Worm (Caenorhabditis elegans) whole organism, late embryonic: Measurements from ENCODE around the gene F53F8.6.

ENCODE experiments used
- C08G9.2 ChIP-seq: sonication (generic microtip); optimal IDR thresholded peaks from 2 replicates; lab custom pipeline; 2016; ENCODE audit warnings: mild to moderate bottlenecking, missing genetic modification characterization, moderate library complexity, missing compliant biosample characterization
- C38D4.7 ChIP-seq: fragments of 200-800 bp; sonication (Bioruptor generic); optimal IDR thresholded peaks from 2 replicates; lab custom pipeline; 2018; ENCODE audit warnings: mild to moderate bottlenecking, missing genetic modification characterization, moderate library complexity, missing compliant biosample characterization
- K09A11.1 ChIP-seq: sonication (generic microtip); optimal IDR thresholded peaks from 2 replicates; lab custom pipeline; 2017; ENCODE audit warnings: antibody characterized with exemption, mild to moderate bottlenecking, missing genetic modification characterization, missing compliant biosample characterization; ENCODE audit not compliant: insufficient read depth
- ahr-1 ChIP-seq: sonication (generic microtip); optimal IDR thresholded peaks from 2 replicates; lab custom pipeline; 2016; ENCODE audit warnings: missing genetic modification characterization, missing compliant biosample characterization
- ama-1 ChIP-seq: fragments of 150-350 bp; optimal IDR thresholded peaks from 2 replicates; lab custom pipeline; 2014
- ceh-2 ChIP-seq: sonication (generic microtip); optimal IDR thresholded peaks from 2 replicates; lab custom pipeline; 2016; ENCODE audit warnings: missing genotype, missing genetic modification characterization, missing compliant biosample characterization
- ceh-22 ChIP-seq: sonication (generic microtip); optimal IDR thresholded peaks from 2 replicates; lab custom pipeline; 2017; ENCODE audit warnings: missing biosample characterization, missing genetic modification characterization
- ceh-24 ChIP-seq: sonication (generic microtip); optimal IDR thresholded peaks from 2 replicates; lab custom pipeline; 2016; ENCODE audit warnings: mild to moderate bottlenecking, missing genetic modification characterization, missing compliant biosample characterization
- ceh-30 ChIP-seq: fragments of 150-350 bp; optimal IDR thresholded peaks from 2 replicates; lab custom pipeline; 2014; ENCODE audit warnings: missing biosample characterization, missing genetic modification characterization
- ceh-31 ChIP-seq: sonication (generic microtip); optimal IDR thresholded peaks from 2 replicates; lab custom pipeline; 2016; ENCODE audit warnings: missing genetic modification characterization, missing compliant biosample characterization
- ceh-34 ChIP-seq: sonication (generic microtip); optimal IDR thresholded peaks from 2 replicates; lab custom pipeline; 2016; ENCODE audit warnings: mild to moderate bottlenecking, missing genetic modification characterization, missing compliant biosample characterization
- ceh-45 ChIP-seq: fragments of 200-800 bp; sonication (Bioruptor generic); IDR thresholded peaks from 2 replicates; pipeline ENCODE4 v1.3.6; 2022; ENCODE audit warnings: missing genetic modification reagents, missing genetic modification characterization, missing compliant biosample characterization
- ceh-48 ChIP-seq: sonication (generic microtip); optimal IDR thresholded peaks from 2 replicates; lab custom pipeline; 2016; ENCODE audit warnings: missing genetic modification characterization, inconsistent platforms, missing compliant biosample characterization
- ceh-6 ChIP-seq: fragments of 200-800 bp; sonication (Bioruptor generic); optimal IDR thresholded peaks from 2 replicates; lab custom pipeline; 2018; ENCODE audit warnings: mild to moderate bottlenecking, missing genetic modification characterization, missing compliant biosample characterization
- ceh-9 ChIP-seq: sonication (generic microtip); optimal IDR thresholded peaks from 2 replicates; lab custom pipeline; 2016; ENCODE audit warnings: mild to moderate bottlenecking, missing genetic modification characterization, inconsistent platforms, missing compliant biosample characterization
- che-1 ChIP-seq: sonication (generic microtip); optimal IDR thresholded peaks from 2 replicates; lab custom pipeline; 2016; ENCODE audit warnings: mild to moderate bottlenecking, missing genetic modification characterization, missing compliant biosample characterization
- dmd-4 ChIP-seq: sonication (generic microtip); optimal IDR thresholded peaks from 2 replicates; lab custom pipeline; 2016; ENCODE audit warnings: borderline replicate concordance, missing genetic modification characterization, missing compliant biosample characterization
- dve-1 ChIP-seq: sonication (generic microtip); optimal IDR thresholded peaks from 2 replicates; lab custom pipeline; 2017; ENCODE audit warnings: antibody characterized with exemption, mild to moderate bottlenecking, missing genetic modification characterization, missing compliant biosample characterization
- elt-2 ChIP-seq: sonication (generic microtip); optimal IDR thresholded peaks from 2 replicates; lab custom pipeline; 2016; ENCODE audit warnings: missing genetic modification reagents, missing genetic modification characterization, missing compliant biosample characterization
- elt-4 ChIP-seq: sonication (generic microtip); optimal IDR thresholded peaks from 2 replicates; lab custom pipeline; 2016; ENCODE audit warnings: missing genetic modification characterization, missing compliant biosample characterization
- ets-4 ChIP-seq: sonication (generic microtip); optimal IDR thresholded peaks from 2 replicates; lab custom pipeline; 2016; ENCODE audit warnings: missing genetic modification characterization, missing compliant biosample characterization
- eyg-1 ChIP-seq: sonication (generic microtip); optimal IDR thresholded peaks from 2 replicates; lab custom pipeline; 2016; ENCODE audit warnings: missing genotype, missing genetic modification characterization, missing compliant biosample characterization
- fax-1 ChIP-seq: sonication (generic microtip); optimal IDR thresholded peaks from 2 replicates; lab custom pipeline; 2016; ENCODE audit warnings: missing genotype, missing genetic modification characterization, missing compliant biosample characterization
- fkh-10 ChIP-seq: fragments of 150-350 bp; optimal IDR thresholded peaks from 2 replicates; lab custom pipeline; 2014; ENCODE audit warnings: missing biosample characterization, missing genetic modification reagents, missing genetic modification characterization
- gmeb-2 ChIP-seq: sonication (generic microtip); optimal IDR thresholded peaks from 2 replicates; lab custom pipeline; 2016; ENCODE audit warnings: missing genetic modification characterization, inconsistent platforms, missing compliant biosample characterization
- hlh-30 ChIP-seq: sonication (generic microtip); optimal IDR thresholded peaks from 2 replicates; lab custom pipeline; 2017; ENCODE audit warnings: antibody characterized with exemption, missing genetic modification characterization, missing compliant biosample characterization; ENCODE audit not compliant: insufficient read depth
- hlh-6 ChIP-seq: sonication (generic microtip); optimal IDR thresholded peaks from 2 replicates; lab custom pipeline; 2016; ENCODE audit warnings: missing genotype, missing genetic modification characterization, missing compliant biosample characterization
- lim-6 ChIP-seq: sonication (generic microtip); optimal IDR thresholded peaks from 2 replicates; lab custom pipeline; 2016; ENCODE audit warnings: missing genetic modification characterization, missing compliant biosample characterization
- lin-11 ChIP-seq: fragments of 200-800 bp; sonication (Bioruptor generic); optimal IDR thresholded peaks from 2 replicates; lab custom pipeline; 2018; ENCODE audit warnings: mild to moderate bottlenecking, missing genetic modification characterization, missing compliant biosample characterization
- madf-2 ChIP-seq: sonication (generic microtip); optimal IDR thresholded peaks from 2 replicates; lab custom pipeline; 2017; ENCODE audit warnings: missing genetic modification characterization, missing compliant biosample characterization
- mec-3 ChIP-seq: sonication (generic microtip); optimal IDR thresholded peaks from 2 replicates; lab custom pipeline; 2016; ENCODE audit warnings: borderline replicate concordance, missing genetic modification characterization, missing compliant biosample characterization
- nfya-1 ChIP-seq: sonication (generic microtip); optimal IDR thresholded peaks from 2 replicates; lab custom pipeline; 2017; ENCODE audit warnings: missing genetic modification characterization, mild to moderate bottlenecking, missing compliant biosample characterization, antibody characterized with exemption, moderate library complexity
- nhr-11 ChIP-seq: fragments of 150-350 bp; optimal IDR thresholded peaks from 2 replicates; lab custom pipeline; 2014; ENCODE audit warnings: missing biosample characterization, missing genetic modification characterization
- npax-4 ChIP-seq: sonication (generic microtip); optimal IDR thresholded peaks from 2 replicates; lab custom pipeline; 2016; ENCODE audit warnings: missing genetic modification characterization, missing compliant biosample characterization
- pax-1 ChIP-seq: fragments of 150-350 bp; optimal IDR thresholded peaks from 2 replicates; lab custom pipeline; 2014; ENCODE audit warnings: missing biosample characterization, missing genetic modification characterization
- pha-2 ChIP-seq: sonication (generic microtip); optimal IDR thresholded peaks from 2 replicates; lab custom pipeline; 2017; ENCODE audit warnings: mild to moderate bottlenecking, missing genetic modification characterization, missing compliant biosample characterization
- pha-4 ChIP-seq: fragments of 150-350 bp; optimal IDR thresholded peaks from 2 replicates; lab custom pipeline; 2018; ENCODE audit warnings: missing biosample characterization, missing genetic modification reagents, missing genetic modification characterization
- pqm-1 ChIP-seq: sonication (generic microtip); optimal IDR thresholded peaks from 2 replicates; lab custom pipeline; 2016; ENCODE audit warnings: missing genetic modification characterization, missing compliant biosample characterization
- rnt-1 ChIP-seq: sonication (generic microtip); optimal IDR thresholded peaks from 2 replicates; lab custom pipeline; 2016; ENCODE audit warnings: missing genetic modification characterization, missing compliant biosample characterization
- sdc-2 ChIP-seq: sonication (generic microtip); optimal IDR thresholded peaks from 2 replicates; lab custom pipeline; 2016; ENCODE audit warnings: missing genotype, missing genetic modification characterization, missing compliant biosample characterization
- sox-4 ChIP-seq: sonication (generic microtip); optimal IDR thresholded peaks from 2 replicates; lab custom pipeline; 2017; ENCODE audit warnings: mild to moderate bottlenecking, missing genetic modification characterization, inconsistent platforms, missing compliant biosample characterization
- ttx-3 ChIP-seq: sonication (generic microtip); optimal IDR thresholded peaks from 2 replicates; lab custom pipeline; 2016; ENCODE audit warnings: missing genetic modification reagents, missing genetic modification characterization, missing compliant biosample characterization
- unc-42 ChIP-seq: sonication (generic microtip); optimal IDR thresholded peaks from 2 replicates; lab custom pipeline; 2016; ENCODE audit warnings: missing genotype, missing genetic modification characterization, missing compliant biosample characterization
- zip-5 ChIP-seq: sonication (generic microtip); optimal IDR thresholded peaks from 2 replicates; lab custom pipeline; 2016; ENCODE audit warnings: missing genetic modification characterization, missing compliant biosample characterization

The F53F8.6 gene

DNA sequence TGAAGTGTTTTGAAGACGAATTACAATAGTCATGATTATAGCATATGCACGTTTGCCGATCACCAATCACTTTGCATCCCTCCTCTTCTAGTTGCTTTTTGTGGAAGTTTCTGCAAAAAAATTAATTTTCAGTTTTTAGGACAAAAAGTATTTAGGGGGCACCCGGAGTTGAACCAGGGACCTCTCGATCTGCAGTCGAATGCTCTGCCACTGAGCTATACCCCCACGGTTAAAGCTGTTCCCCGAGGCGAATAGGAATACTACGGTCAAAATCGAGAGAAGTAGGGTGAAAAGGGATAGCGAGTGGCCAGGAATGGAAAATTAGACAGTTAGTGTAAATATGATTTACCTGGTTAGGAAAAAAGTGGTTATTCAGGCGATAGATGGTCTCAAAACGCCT lies 10.1 kb upstream of the F53F8.6 start (continued):
- TF ChIP-seq fkh-10 (GFP tag; lab: Kevin White, UChicago) (no peak), eyg-1 (tag; lab: Kevin White, UChicago) (no peak), mec-3 (tag; lab: Kevin White, UChicago) (peak; percentile 39), ceh-34 (tag; lab: Kevin White, UChicago) (peak; percentile 14), zip-5 (tag; lab: Kevin White, UChicago) (peak; percentile 3), dve-1 (tag; lab: Kevin White, UChicago) (peak; percentile 29), elt-2 (peak; percentile 65), unc-42 (tag; lab: Kevin White, UChicago) (no peak), ceh-30 (tag; lab: Kevin White, UChicago) (no peak), ceh-22 (tag; lab: Kevin White, UChicago) (no peak), C08G9.2 (tag; lab: Kevin White, UChicago) (peak; percentile 28), ceh-48 (tag; lab: Kevin White, UChicago) (peak; percentile 15), nfya-1 (no peak), ttx-3 (tag; lab: Kevin White, UChicago) (no peak), che-1 (tag; lab: Kevin White, UChicago) (peak; percentile 65), rnt-1 (tag; lab: Kevin White, UChicago) (no peak), ceh-31 (tag; lab: Kevin White, UChicago) (peak; percentile 15), K09A11.1 (tag; lab: Kevin White, UChicago) (peak; percentile 3), ceh-45 (GFP tag; lab: Robert Waterston, UW) (0 out of 2 replicates have a peak, but pooled peaks have one; percentile 46), C38D4.7 (GFP tag; lab: Kevin White, UChicago) (peak; percentile 58), ceh-6 (GFP tag; lab: Kevin White, UChicago) (peak; percentile 64), ceh-2 (tag; lab: Kevin White, UChicago) (peak; percentile 18), hlh-6 (peak; percentile 62)

DNA sequence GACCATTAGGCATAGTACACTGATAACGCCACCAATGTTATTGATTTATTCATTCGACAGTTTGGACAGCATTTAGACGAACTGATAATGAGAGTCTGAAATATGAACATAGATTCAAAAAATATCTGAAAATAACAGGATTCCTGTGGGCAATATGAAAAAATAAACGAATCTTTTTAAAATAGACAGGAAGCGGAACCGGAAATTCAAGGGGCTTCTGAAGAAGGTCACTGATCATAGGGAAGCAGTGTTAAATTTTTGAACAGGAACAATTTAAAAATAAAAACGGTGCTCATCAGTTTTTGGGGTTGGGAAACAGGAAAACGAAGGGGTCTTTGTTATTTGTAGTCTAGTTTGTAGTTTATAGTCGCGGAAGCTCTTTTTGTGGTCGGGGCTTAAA lies 5.8 kb upstream of the F53F8.6 start, which contains the start of gene F53F8.7:
F53F8.7 (minus strand) TSS at position 101 of the 400 bp plus-strand sequence.
- no peak for TF ChIP-seq ceh-9 (tag; lab: Kevin White, UChicago)
- no peak for TF ChIP-seq pha-2 (tag; lab: Kevin White, UChicago)
- TF ChIP-seq dmd-4 (tag; lab: Kevin White, UChicago), result no peak
- no peak for TF ChIP-seq C38D4.7 (GFP tag; lab: Kevin White, UChicago)
- TF ChIP-seq ama-1, result no peak
- TF ChIP-seq ceh-22 (tag; lab: Kevin White, UChicago), result no peak
- TF ChIP-seq ceh-24, result no peak
- TF ChIP-seq fax-1 (tag; lab: Kevin White, UChicago), result no peak
- TF ChIP-seq lin-11, result no peak
- TF ChIP-seq pax-1 (tag; lab: Kevin White, UChicago), result no peak
- no peak for TF ChIP-seq elt-4 (tag; lab: Kevin White, UChicago)
- no peak for TF ChIP-seq elt-2
- TF ChIP-seq ttx-3 (tag; lab: Kevin White, UChicago), result no peak
- TF ChIP-seq ets-4 (tag; lab: Kevin White, UChicago), result no peak
- no peak for TF ChIP-seq gmeb-2 (tag; lab: Kevin White, UChicago)
- TF ChIP-seq lim-6 (tag; lab: Kevin White, UChicago), result no peak
- TF ChIP-seq hlh-6, result no peak
- no peak for TF ChIP-seq pha-4 (tag; lab: Kevin White, UChicago)

DNA sequence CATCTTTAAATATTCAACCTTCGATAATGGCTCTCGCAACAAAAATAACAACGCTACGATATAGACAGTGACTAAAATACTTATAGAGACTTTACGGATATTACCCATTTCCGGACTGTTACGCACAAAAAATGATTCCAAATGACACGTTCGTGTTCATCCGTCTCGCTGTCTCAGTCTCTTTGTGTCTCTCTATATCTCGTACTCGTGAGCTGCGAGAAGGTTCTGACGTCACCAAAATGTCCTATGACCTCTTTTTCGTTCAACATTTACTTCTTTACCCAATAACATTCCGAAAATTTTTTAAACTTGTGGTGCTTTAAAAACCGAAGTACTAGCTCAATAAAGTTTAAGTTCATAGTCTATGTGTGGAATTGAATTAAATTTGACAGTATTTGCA lies 6.1 kb downstream of the F53F8.6 start:
- TF ChIP-seq zip-5 (tag; lab: Kevin White, UChicago) (no peak), hlh-30 (tag; lab: Kevin White, UChicago) (peak; percentile 85)

DNA sequence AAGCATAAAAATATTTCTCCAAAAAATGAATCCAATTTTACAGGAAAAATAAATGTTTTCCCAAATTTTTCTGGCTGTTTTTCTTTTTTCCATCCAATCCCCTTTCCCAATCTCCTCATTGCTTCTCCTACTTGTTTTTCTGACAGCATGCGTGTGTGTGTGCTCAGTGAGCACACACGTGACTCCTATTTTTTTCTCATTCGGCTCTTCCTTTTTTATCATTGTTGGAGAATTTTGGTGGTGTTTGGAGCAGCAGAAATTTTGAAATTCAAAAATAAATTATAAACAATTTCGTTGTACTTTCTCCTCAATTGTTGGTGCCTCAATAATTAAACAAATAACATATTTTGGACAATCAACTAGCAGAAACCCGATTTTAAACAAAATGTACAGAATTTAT lies 6.6 kb downstream of the F53F8.6 start:
- TF ChIP-seq pqm-1 (no peak), sox-4 (tag; lab: Kevin White, UChicago) (no peak), nhr-11 (tag; lab: Kevin White, UChicago) (no peak), rnt-1 (tag; lab: Kevin White, UChicago) (no peak), madf-2 (tag; lab: Kevin White, UChicago) (no peak), npax-4 (tag; lab: Kevin White, UChicago) (no peak), sdc-2 (tag; lab: Kevin White, UChicago) (no peak), ahr-1 (tag; lab: Kevin White, UChicago) (no peak)
